Worm (Caenorhabditis elegans) whole organism, late embryonic: ENCODE data around the gene W03C9.5.

ENCODE experiments used
- ama-1 ChIP-seq: fragments of 150-350 bp; optimal IDR thresholded peaks from 2 replicates; lab custom pipeline; 2014
- ceh-18 ChIP-seq: sonication (generic microtip); optimal IDR thresholded peaks from 2 replicates; lab custom pipeline; 2016; ENCODE audit warnings: missing genetic modification characterization, missing compliant biosample characterization
- che-1 ChIP-seq: sonication (generic microtip); optimal IDR thresholded peaks from 2 replicates; lab custom pipeline; 2016; ENCODE audit warnings: mild to moderate bottlenecking, missing genetic modification characterization, missing compliant biosample characterization
- lim-6 ChIP-seq: sonication (generic microtip); optimal IDR thresholded peaks from 2 replicates; lab custom pipeline; 2016; ENCODE audit warnings: missing genetic modification characterization, missing compliant biosample characterization

- TF ChIP-seq ceh-18 (tag; lab: Kevin White, UChicago) (no peak), ama-1 (no peak), che-1 (no peak), lim-6 (no peak)
Observed at ce11 chrII:11976727-11977259, 9.4 kb upstream of the W03C9.5 start.
